Fruit fly (Drosophila melanogaster) whole organism, embryonic: ENCODE measurements around the gene CG46387.

ENCODE experiments used
- CG10959 ChIP-seq: fragments of 200-800 bp; sonication (Bioruptor generic); IDR thresholded peaks from 2 replicates; pipeline ENCODE4 v1.3.6; 2022; ENCODE audit warnings: missing biosample characterization, missing genetic modification characterization
- CG11093 ChIP-seq: fragments of 200-800 bp; sonication (Bioruptor generic); IDR thresholded peaks from 3 replicates; pipeline ENCODE4 v1.3.6; 2022; ENCODE audit warnings: missing biosample characterization, missing genetic modification characterization
- CG13123 ChIP-seq: fragments of 200-800 bp; sonication (Bioruptor generic); optimal IDR thresholded peaks from 2 replicates; lab custom pipeline; 2016; ENCODE audit warnings: missing biosample characterization, missing genetic modification characterization
- CG13296 ChIP-seq: fragments of 200-800 bp; sonication (Bioruptor generic); optimal IDR thresholded peaks from 3 replicates; lab custom pipeline; 2018; ENCODE audit warnings: missing biosample characterization, mild to moderate bottlenecking, missing genetic modification characterization
- CG13424 ChIP-seq: fragments of 200-800 bp; sonication (Bioruptor generic); optimal IDR thresholded peaks from 2 replicates; lab custom pipeline; 2019; ENCODE audit warnings: missing biosample characterization, mild to moderate bottlenecking, missing genetic modification characterization, moderate library complexity
- CG15011 ChIP-seq: fragments of 200-800 bp; sonication (Bioruptor generic); optimal IDR thresholded peaks from 3 replicates; lab custom pipeline; 2018; ENCODE audit warnings: missing biosample characterization, mild to moderate bottlenecking, missing genetic modification characterization
- CG34224 ChIP-seq: fragments of 200-800 bp; sonication (Bioruptor generic); IDR thresholded peaks from 3 replicates; pipeline ENCODE4 v1.3.6; 2022; ENCODE audit warnings: missing biosample characterization, missing genetic modification characterization; ENCODE audit not compliant: partially characterized antibody
- CG42726 ChIP-seq: fragments of 200-800 bp; sonication (Bioruptor generic); IDR thresholded peaks from 2 replicates; pipeline ENCODE4 v1.3.6; 2022; ENCODE audit warnings: missing biosample characterization, missing genetic modification characterization; ENCODE audit not compliant: partially characterized antibody
- CG43689 ChIP-seq: fragments of 200-800 bp; sonication (Bioruptor generic); IDR thresholded peaks from 2 replicates; pipeline ENCODE4 v1.3.6; 2022; ENCODE audit warnings: missing biosample characterization, missing genetic modification characterization
- CG7271 ChIP-seq: fragments of 200-800 bp; sonication (Bioruptor generic); optimal IDR thresholded peaks from 2 replicates; lab custom pipeline; 2018; ENCODE audit warnings: missing biosample characterization, mild to moderate bottlenecking, missing genetic modification characterization, moderate library complexity
- CG8924 ChIP-seq: fragments of 200-800 bp; optimal IDR thresholded peaks from 3 replicates; lab custom pipeline; 2019; ENCODE audit warnings: missing biosample characterization, mild to moderate bottlenecking, missing genetic modification characterization, moderate library complexity
- CG9797 ChIP-seq: fragments of 200-800 bp; sonication (Bioruptor generic); optimal IDR thresholded peaks from 3 replicates; lab custom pipeline; 2018; ENCODE audit warnings: missing biosample characterization, mild to moderate bottlenecking, missing genetic modification characterization
- CG9932 ChIP-seq: fragments of 200-800 bp; sonication (Bioruptor generic); IDR thresholded peaks from 2 replicates; pipeline ENCODE4 v1.3.6; 2022; ENCODE audit warnings: missing biosample characterization, missing genetic modification characterization
- CTCF ChIP-seq: fragments of 200-800 bp; sonication (Bioruptor generic); optimal IDR thresholded peaks from 2 replicates; lab custom pipeline; 2017; ENCODE audit warnings: missing biosample characterization, mild to moderate bottlenecking, missing genetic modification characterization, moderate library complexity
- Ets97D ChIP-seq: fragments of 200-800 bp; sonication (Bioruptor generic); optimal IDR thresholded peaks from 3 replicates; lab custom pipeline; 2016; ENCODE audit warnings: missing biosample characterization, missing genetic modification characterization
- H15 ChIP-seq: fragments of 200-800 bp; sonication (Bioruptor generic); IDR thresholded peaks from 3 replicates; pipeline ENCODE4 v1.3.6; 2022; ENCODE audit warnings: missing biosample characterization, missing genetic modification characterization
- HmgZ ChIP-seq: fragments of 200-800 bp; sonication (Bioruptor generic); optimal IDR thresholded peaks from 2 replicates; lab custom pipeline; 2018; ENCODE audit warnings: missing biosample characterization, mild to moderate bottlenecking, missing genetic modification characterization
- Hr51 ChIP-seq, 2 experiments: fragments of 200-800 bp; sonication (Bioruptor generic); optimal IDR thresholded peaks; 2 replicates in 1 of 2; 3 replicates in 1 of 2; lab custom pipeline; 2016 to 2018; ENCODE audit warnings: missing biosample characterization in 2 of 2, missing genetic modification characterization in 2 of 2, mild to moderate bottlenecking in 1 of 2, moderate library complexity in 1 of 2
- Myb ChIP-seq: fragments of 200-800 bp; sonication (Bioruptor generic); optimal IDR thresholded peaks from 2 replicates; lab custom pipeline; 2016; ENCODE audit warnings: missing biosample characterization, missing genetic modification characterization
- Ptx1 ChIP-seq: fragments of 200-800 bp; sonication (Bioruptor generic); IDR thresholded peaks from 2 replicates; pipeline ENCODE4 v1.3.6; 2022; ENCODE audit warnings: missing biosample characterization, missing genetic modification characterization
- Six4 ChIP-seq: fragments of 200-800 bp; sonication (Bioruptor generic); optimal IDR thresholded peaks from 2 replicates; lab custom pipeline; 2016; ENCODE audit warnings: missing biosample characterization, missing genetic modification characterization
- Ssrp ChIP-seq: fragments of 200-800 bp; sonication (Bioruptor generic); optimal IDR thresholded peaks from 2 replicates; lab custom pipeline; 2018; ENCODE audit warnings: missing biosample characterization, mild to moderate bottlenecking, missing genetic modification characterization, moderate library complexity
- ato ChIP-seq: fragments of 200-800 bp; sonication (Bioruptor generic); IDR thresholded peaks from 2 replicates; pipeline ENCODE4 v1.3.6; 2022; ENCODE audit warnings: missing biosample characterization, missing genetic modification characterization; ENCODE audit not compliant: partially characterized antibody
- bbx ChIP-seq: fragments of 200-800 bp; sonication (Bioruptor generic); IDR thresholded peaks from 2 replicates; pipeline ENCODE4 v1.3.6; 2022; ENCODE audit warnings: missing biosample characterization, missing genetic modification characterization; ENCODE audit not compliant: partially characterized antibody
- chinmo ChIP-seq: fragments of 200-800 bp; sonication (Bioruptor generic); IDR thresholded peaks from 4 replicates; pipeline ENCODE4 v1.3.6; 2022; ENCODE audit warnings: missing biosample characterization, missing genetic modification characterization; ENCODE audit not compliant: partially characterized antibody
- corto ChIP-seq: fragments of 200-800 bp; sonication (Bioruptor generic); optimal IDR thresholded peaks from 2 replicates; lab custom pipeline; 2016; ENCODE audit warnings: missing biosample characterization, mild to moderate bottlenecking, missing genetic modification characterization, moderate library complexity
- dmrt11E ChIP-seq: fragments of 200-800 bp; sonication (Bioruptor generic); optimal IDR thresholded peaks from 3 replicates; lab custom pipeline; 2018; ENCODE audit warnings: missing biosample characterization, mild to moderate bottlenecking, missing genetic modification characterization, moderate library complexity
- eve ChIP-seq, 2 experiments: fragments of >200 bp; optimal IDR thresholded peaks; 2 replicates each; lab custom pipeline; 2017; ENCODE audit warnings: missing biosample characterization in 2 of 2, missing genetic modification characterization in 2 of 2
- fd64A ChIP-seq: fragments of 200-800 bp; sonication (Bioruptor generic); optimal IDR thresholded peaks from 3 replicates; lab custom pipeline; 2018; ENCODE audit warnings: missing biosample characterization, mild to moderate bottlenecking, missing genetic modification characterization
- fu2 ChIP-seq: fragments of 200-800 bp; sonication (Bioruptor generic); optimal IDR thresholded peaks from 2 replicates; lab custom pipeline; 2016; ENCODE audit warnings: missing biosample characterization, missing genetic modification characterization
- gem ChIP-seq: fragments of 200-800 bp; sonication (Bioruptor generic); optimal IDR thresholded peaks from 2 replicates; lab custom pipeline; 2019; ENCODE audit warnings: missing biosample characterization, mild to moderate bottlenecking, missing genetic modification characterization, moderate library complexity
- her ChIP-seq: fragments of 200-800 bp; sonication (Bioruptor generic); optimal IDR thresholded peaks from 2 replicates; lab custom pipeline; 2016; ENCODE audit warnings: missing biosample characterization, missing genetic modification characterization
- inv ChIP-seq: fragments of 200-800 bp; sonication (Bioruptor generic); IDR thresholded peaks from 2 replicates; pipeline ENCODE4 v1.3.6; 2022; ENCODE audit warnings: missing biosample characterization, missing genetic modification characterization; ENCODE audit not compliant: partially characterized antibody
- jigr1 ChIP-seq: fragments of 200-800 bp; sonication (Bioruptor generic); IDR thresholded peaks from 3 replicates; pipeline ENCODE4 v1.3.6; 2022; ENCODE audit warnings: missing biosample characterization, missing genetic modification characterization
- knrl ChIP-seq: fragments of 200-800 bp; sonication (Bioruptor generic); IDR thresholded peaks from 3 replicates; pipeline ENCODE4 v1.3.6; 2022; ENCODE audit warnings: missing biosample characterization, missing genetic modification characterization; ENCODE audit not compliant: partially characterized antibody
- maf-S ChIP-seq: fragments of 200-800 bp; sonication (Bioruptor generic); optimal IDR thresholded peaks from 2 replicates; lab custom pipeline; 2016; ENCODE audit warnings: missing biosample characterization, missing genetic modification characterization
- mld ChIP-seq: fragments of 200-800 bp; sonication (Bioruptor generic); IDR thresholded peaks from 3 replicates; pipeline ENCODE4 v1.3.6; 2022; ENCODE audit warnings: missing biosample characterization, missing genetic modification characterization; ENCODE audit not compliant: partially characterized antibody
- nerfin-1 ChIP-seq: fragments of 200-800 bp; sonication (Bioruptor generic); optimal IDR thresholded peaks from 3 replicates; lab custom pipeline; 2019; ENCODE audit warnings: missing biosample characterization, mild to moderate bottlenecking, missing genetic modification characterization, moderate library complexity
- nerfin-2 ChIP-seq: fragments of 200-800 bp; sonication (Bioruptor generic); IDR thresholded peaks from 2 replicates; pipeline ENCODE4 v1.3.6; 2022; ENCODE audit warnings: missing biosample characterization, missing genetic modification characterization; ENCODE audit not compliant: partially characterized antibody
- pho ChIP-seq: fragments of 200-800 bp; sonication (Bioruptor generic); optimal IDR thresholded peaks from 2 replicates; lab custom pipeline; 2016; ENCODE audit warnings: missing biosample characterization, missing genetic modification characterization
- pnt ChIP-seq: fragments of 200-800 bp; sonication (Bioruptor generic); optimal IDR thresholded peaks from 3 replicates; lab custom pipeline; 2016; ENCODE audit warnings: missing biosample characterization, missing genetic modification characterization
- prd ChIP-seq, 3 experiments: fragments of >200 bp in 2 of 3; fragments of 200-800 bp in 1 of 3; sonication (Bioruptor generic) in 1 of 3; optimal IDR thresholded peaks in 2 of 3; IDR thresholded peaks in 1 of 3; 2 replicates in 2 of 3; 3 replicates in 1 of 3; pipeline versions ENCODE4 v1.3.6 to Lab custom; 2017 to 2022; ENCODE audit warnings: missing biosample characterization in 1 of 3, missing genetic modification characterization in 1 of 3
- run ChIP-seq: fragments of 200-800 bp; sonication (Bioruptor generic); optimal IDR thresholded peaks from 3 replicates; lab custom pipeline; 2018; ENCODE audit warnings: missing biosample characterization, mild to moderate bottlenecking, missing genetic modification characterization
- sc ChIP-seq, 3 experiments: fragments of >200 bp in 2 of 3; fragments of 200-800 bp in 1 of 3; sonication (Bioruptor generic) in 1 of 3; optimal IDR thresholded peaks; 2 replicates in 2 of 3; 3 replicates in 1 of 3; lab custom pipeline; 2017; ENCODE audit warnings: mild to moderate bottlenecking in 1 of 3, missing biosample characterization in 1 of 3, missing genetic modification characterization in 1 of 3, missing genetic modification reagents in 1 of 3
- sens ChIP-seq: fragments of 200-800 bp; sonication (Bioruptor generic); peaks from one replicate; lab custom pipeline; 2016; ENCODE audit warnings: missing biosample characterization, missing genetic modification characterization
- slp2 ChIP-seq: fragments of 200-800 bp; sonication (Bioruptor generic); optimal IDR thresholded peaks from 2 replicates; lab custom pipeline; 2016; ENCODE audit warnings: missing biosample characterization, missing genetic modification characterization
- sug ChIP-seq: fragments of 200-800 bp; optimal IDR thresholded peaks from 2 replicates; lab custom pipeline; 2019; ENCODE audit warnings: missing biosample characterization, mild to moderate bottlenecking, missing genetic modification characterization, moderate library complexity
- twi ChIP-seq: fragments of 200-800 bp; optimal IDR thresholded peaks from 2 replicates; lab custom pipeline; 2019; ENCODE audit warnings: missing biosample characterization, mild to moderate bottlenecking, missing genetic modification characterization, moderate library complexity
- unc-4 ChIP-seq: fragments of 200-800 bp; sonication (Bioruptor generic); IDR thresholded peaks from 2 replicates; pipeline ENCODE4 v1.3.6; 2022; ENCODE audit warnings: missing biosample characterization, missing genetic modification characterization; ENCODE audit not compliant: partially characterized antibody

The CG46387 gene

dm6 chr3L:9859624-9860023, 38.8 kb upstream of the CG46387 start, which contains the start of gene CG10809 (continued):
- no peak for TF ChIP-seq run (tag; lab: Kevin White, UChicago)
- TF ChIP-seq ato (GFP tag; lab: Robert Waterston, UW): peak; percentile 77
- TF ChIP-seq unc-4: peak; percentile 91
- TF ChIP-seq fd64A: no peak
- peak; percentile 55 for TF ChIP-seq Ets97D (GFP tag; lab: Kevin White, UChicago)
- TF ChIP-seq sens: peak; percentile 67
- no peak for TF ChIP-seq CG10959
- no peak for TF ChIP-seq prd (optimal IDR thresholded peaks at IDR 0.05; lab: Kevin White, UChicago)
- TF ChIP-seq prd (GFP tag; IDR thresholded peaks at IDR 0.05; lab: Robert Waterston, UW): peak; percentile 37; the same call in 1 of the 3 replicates
- peak; percentile 16 for TF ChIP-seq CG13424 (tag; lab: Kevin White, UChicago)
- TF ChIP-seq maf-S (GFP tag; lab: Kevin White, UChicago): no peak
- peak; percentile 25 for TF ChIP-seq CG13123
- peak; percentile 64 for TF ChIP-seq CG8924 (tag; lab: Kevin White, UChicago)
- peak; percentile 83; the same call in 2 of the 4 replicates for TF ChIP-seq chinmo (GFP tag; lab: Robert Waterston, UW)
- TF ChIP-seq bbx (GFP tag; lab: Robert Waterston, UW): peak; percentile 92
- TF ChIP-seq fu2 (GFP tag; lab: Kevin White, UChicago): peak; percentile 7
- peak; percentile 73 for TF ChIP-seq nerfin-2 (GFP tag; lab: Robert Waterston, UW)
- TF ChIP-seq Ptx1: peak; percentile 11; the same call in 1 of the 2 replicates
- peak; percentile 40 for TF ChIP-seq HmgZ (tag; lab: Kevin White, UChicago)
- peak; percentile 57; the same call in 1 of the 3 replicates for TF ChIP-seq jigr1 (GFP tag; lab: Robert Waterston, UW)
- peak; percentile 72 for TF ChIP-seq CG9932 (GFP tag; lab: Robert Waterston, UW)
- no peak for TF ChIP-seq Ssrp (tag; lab: Kevin White, UChicago)
- peak; percentile 48 for TF ChIP-seq dmrt11E (tag; lab: Kevin White, UChicago)
- no peak for TF ChIP-seq corto (GFP tag; lab: Kevin White, UChicago)
- peak; percentile 92 for TF ChIP-seq CG34224 (GFP tag; lab: Robert Waterston, UW)
- peak; percentile 20 for TF ChIP-seq pho
- peak; percentile 49 for TF ChIP-seq Myb (GFP tag; lab: Kevin White, UChicago)
- peak; percentile 28 for TF ChIP-seq Six4 (GFP tag; lab: Kevin White, UChicago)
- no peak for TF ChIP-seq CTCF (GFP tag; lab: Kevin White, UChicago)
- peak; percentile 95 for TF ChIP-seq knrl (GFP tag; lab: Robert Waterston, UW)
- TF ChIP-seq CG11093 (GFP tag; lab: Robert Waterston, UW): no peak
- TF ChIP-seq mld (GFP tag; lab: Robert Waterston, UW): peak; percentile 68
- no peak for TF ChIP-seq gem (tag; lab: Kevin White, UChicago)
- no peak for TF ChIP-seq pnt (GFP tag; lab: Kevin White, UChicago)
- TF ChIP-seq slp2 (GFP tag; lab: Kevin White, UChicago): peak; percentile 7
- peak; percentile 91 for TF ChIP-seq inv (GFP tag; lab: Robert Waterston, UW)
- TF ChIP-seq CG15011: no peak
- peak; percentile 88 for TF ChIP-seq CG9797 (GFP tag; lab: Kevin White, UChicago)
- TF ChIP-seq Hr51 (GFP tag; optimal IDR thresholded peaks at IDR 0.05; lab: Kevin White, UChicago): peak in 1 of 2 experiments; percentile 0
- peak; percentile 39 for TF ChIP-seq CG13296 (GFP tag; lab: Kevin White, UChicago)
- peak; percentile 78 for TF ChIP-seq CG42726 (GFP tag; lab: Robert Waterston, UW)
- TF ChIP-seq CG43689 (GFP tag; lab: Robert Waterston, UW): no peak
- no peak for TF ChIP-seq H15 (GFP tag; lab: Robert Waterston, UW)
- TF ChIP-seq eve (GFP tag; optimal IDR thresholded peaks at IDR 0.05; lab: Kevin White, UChicago): no peak
- TF ChIP-seq twi (tag; lab: Kevin White, UChicago): peak; percentile 36
- TF ChIP-seq sc (optimal IDR thresholded peaks at IDR 0.05; lab: Kevin White, UChicago): no peak
- TF ChIP-seq sc (GFP tag; optimal IDR thresholded peaks at IDR 0.05; lab: Kevin White, UChicago): no peak
- peak; percentile 10 for TF ChIP-seq CG7271 (tag; lab: Kevin White, UChicago)
- peak; percentile 63 for TF ChIP-seq nerfin-1 (tag; lab: Kevin White, UChicago)
- TF ChIP-seq sug (tag; lab: Kevin White, UChicago): peak; percentile 46
- TF ChIP-seq her (GFP tag; lab: Kevin White, UChicago): peak; percentile 22
